Fruit fly (Drosophila melanogaster): ENCODE measurements around the gene Ythdc1.

Ythdc1 gene

dm6 chr3L:3352516-3352915 lies 21.5 kb downstream of the Ythdc1 start:
- TF ChIP-seq pad (GFP tag; optimal IDR thresholded peaks at IDR 0.05): no peak
- TF ChIP-seq CG5204 (GFP tag; optimal IDR thresholded peaks at IDR 0.05): no peak
- TF ChIP-seq Crg-1 (GFP tag; optimal IDR thresholded peaks at IDR 0.05): no peak

dm6 chr3L:3351814-3352359 lies 22.1 kb downstream of the Ythdc1 start:
- TF ChIP-seq CG33017 (tag; optimal IDR thresholded peaks at IDR 0.05) (no peak), CG5204 (GFP tag; optimal IDR thresholded peaks at IDR 0.05) (no peak), CG12768 (GFP tag; optimal IDR thresholded peaks at IDR 0.05) (no peak), kay (GFP tag; ENCODE audit: borderline replicate concordance) (no peak), bab1 (GFP tag; optimal IDR thresholded peaks at IDR 0.05) (no peak), ovo (GFP tag; optimal IDR thresholded peaks at IDR 0.05) (no peak), toe (GFP tag; optimal IDR thresholded peaks at IDR 0.05) (no peak), CG14711 (tag; optimal IDR thresholded peaks at IDR 0.05) (no peak), pad (GFP tag; optimal IDR thresholded peaks at IDR 0.05) (no peak), CG7045 (GFP tag; optimal IDR thresholded peaks at IDR 0.05) (no peak), CG11617 (GFP tag; optimal IDR thresholded peaks at IDR 0.05) (no peak)

dm6 chr3L:3350572-3351343 lies 23.2 kb downstream of the Ythdc1 start:
- TF ChIP-seq cic (GFP tag; optimal IDR thresholded peaks at IDR 0.05): no peak
- peak; percentile 3 for TF ChIP-seq bab1 (GFP tag; optimal IDR thresholded peaks at IDR 0.05)
- TF ChIP-seq CG14711 (tag; optimal IDR thresholded peaks at IDR 0.05): no peak

dm6 chr3L:3349825-3350123 lies 24.2 kb downstream of the Ythdc1 start:
- TF ChIP-seq bab1 (GFP tag; optimal IDR thresholded peaks at IDR 0.05) (no peak), Hr96 (GFP tag; optimal IDR thresholded peaks at IDR 0.05) (no peak), CG11617 (GFP tag; optimal IDR thresholded peaks at IDR 0.05) (no peak), kay (GFP tag; ENCODE audit: borderline replicate concordance) (no peak), Crg-1 (GFP tag; optimal IDR thresholded peaks at IDR 0.05) (no peak), toe (GFP tag; optimal IDR thresholded peaks at IDR 0.05) (no peak), Clk (GFP tag; optimal IDR thresholded peaks at IDR 0.05) (no peak), Mnt (GFP tag; optimal IDR thresholded peaks at IDR 0.05) (no peak), CG1620 (GFP tag; optimal IDR thresholded peaks at IDR 0.05) (no peak), CG14711 (tag; optimal IDR thresholded peaks at IDR 0.05) (no peak)

- TF ChIP-seq CG7045 (GFP tag; optimal IDR thresholded peaks at IDR 0.05) (peak; percentile 1), CG33017 (tag; optimal IDR thresholded peaks at IDR 0.05) (peak; percentile 24), CG11617 (GFP tag; optimal IDR thresholded peaks at IDR 0.05) (peak; percentile 13), Mnt (GFP tag; optimal IDR thresholded peaks at IDR 0.05) (no peak), Clk (GFP tag; optimal IDR thresholded peaks at IDR 0.05) (no peak), CG12768 (GFP tag; optimal IDR thresholded peaks at IDR 0.05) (peak; percentile 13), cic (GFP tag; optimal IDR thresholded peaks at IDR 0.05) (peak; percentile 54)
Measured at dm6 chr3L:3348956-3349824, 24.8 kb downstream of the Ythdc1 start.

- TF ChIP-seq CG7101 (tag; optimal IDR thresholded peaks at IDR 0.05) (no peak), CG11617 (GFP tag; optimal IDR thresholded peaks at IDR 0.05) (no peak), cnc (optimal IDR thresholded peaks at IDR 0.05) (no peak), toe (GFP tag; optimal IDR thresholded peaks at IDR 0.05) (no peak), pad (GFP tag; optimal IDR thresholded peaks at IDR 0.05) (no peak), cic (GFP tag; optimal IDR thresholded peaks at IDR 0.05) (no peak), CG7045 (GFP tag; optimal IDR thresholded peaks at IDR 0.05) (no peak), ovo (GFP tag; optimal IDR thresholded peaks at IDR 0.05) (no peak), CG12768 (GFP tag; optimal IDR thresholded peaks at IDR 0.05) (no peak), Crg-1 (GFP tag; optimal IDR thresholded peaks at IDR 0.05) (no peak), Hr96 (GFP tag; optimal IDR thresholded peaks at IDR 0.05) (no peak), Mnt (GFP tag; optimal IDR thresholded peaks at IDR 0.05) (no peak), kay (GFP tag; ENCODE audit: borderline replicate concordance) (no peak), tj (GFP tag; optimal IDR thresholded peaks at IDR 0.05) (no peak), CG33017 (tag; optimal IDR thresholded peaks at IDR 0.05) (no peak), CG14711 (tag; optimal IDR thresholded peaks at IDR 0.05) (no peak), bab1 (GFP tag; optimal IDR thresholded peaks at IDR 0.05) (no peak)
Measured at dm6 chr3L:3346294-3346693, 27.7 kb downstream of the Ythdc1 start.

dm6 chr3L:3344528-3344927 lies 29.4 kb downstream of the Ythdc1 start:
- TF ChIP-seq CG12768 (GFP tag; optimal IDR thresholded peaks at IDR 0.05): no peak
- TF ChIP-seq Hr96 (GFP tag; optimal IDR thresholded peaks at IDR 0.05): no peak
- TF ChIP-seq tj (GFP tag; optimal IDR thresholded peaks at IDR 0.05): peak; percentile 80
- TF ChIP-seq CG33017 (tag; optimal IDR thresholded peaks at IDR 0.05): no peak

All from whole organism, adult.